Worm (Caenorhabditis elegans) whole organism, late embryonic: Measurements from ENCODE around the gene D2062.13.
A peak's percentile ranks its signal among the peaks of the same experiment; 100 is the strongest.
"Not testable (repeated sequence)": the region's sequence is repeated elsewhere in the genome, so short reads cannot be mapped to it uniquely, and the experiment has no call there.

Experiments
- C38D4.7 ChIP-seq: fragments of 200-800 bp; sonication (Bioruptor generic); optimal IDR thresholded peaks from 2 replicates; lab custom pipeline; 2018; ENCODE audit warnings: mild to moderate bottlenecking, missing genetic modification characterization, moderate library complexity, missing compliant biosample characterization
- K02D7.2 ChIP-seq: sonication (generic microtip); optimal IDR thresholded peaks from 2 replicates; lab custom pipeline; 2017; ENCODE audit warnings: mild to moderate bottlenecking, missing genetic modification characterization, missing compliant biosample characterization
- K09A11.1 ChIP-seq: sonication (generic microtip); optimal IDR thresholded peaks from 2 replicates; lab custom pipeline; 2017; ENCODE audit warnings: antibody characterized with exemption, mild to moderate bottlenecking, missing genetic modification characterization, missing compliant biosample characterization; ENCODE audit not compliant: insufficient read depth
- Y22D7AL.16 ChIP-seq: sonication (generic microtip); optimal IDR thresholded peaks from 2 replicates; lab custom pipeline; 2016; ENCODE audit warnings: missing genetic modification characterization, missing compliant biosample characterization
- ahr-1 ChIP-seq: sonication (generic microtip); optimal IDR thresholded peaks from 2 replicates; lab custom pipeline; 2016; ENCODE audit warnings: missing genetic modification characterization, missing compliant biosample characterization
- ceh-14 ChIP-seq: sonication (generic microtip); optimal IDR thresholded peaks from 2 replicates; lab custom pipeline; 2016; ENCODE audit warnings: missing genotype, missing genetic modification characterization, missing compliant biosample characterization
- ceh-2 ChIP-seq: sonication (generic microtip); optimal IDR thresholded peaks from 2 replicates; lab custom pipeline; 2016; ENCODE audit warnings: missing genotype, missing genetic modification characterization, missing compliant biosample characterization
- ceh-31 ChIP-seq: sonication (generic microtip); optimal IDR thresholded peaks from 2 replicates; lab custom pipeline; 2016; ENCODE audit warnings: missing genetic modification characterization, missing compliant biosample characterization
- ceh-34 ChIP-seq: sonication (generic microtip); optimal IDR thresholded peaks from 2 replicates; lab custom pipeline; 2016; ENCODE audit warnings: mild to moderate bottlenecking, missing genetic modification characterization, missing compliant biosample characterization
- ceh-45 ChIP-seq: fragments of 200-800 bp; sonication (Bioruptor generic); IDR thresholded peaks from 2 replicates; pipeline ENCODE4 v1.3.6; 2022; ENCODE audit warnings: missing genetic modification reagents, missing genetic modification characterization, missing compliant biosample characterization
- ceh-6 ChIP-seq: fragments of 200-800 bp; sonication (Bioruptor generic); optimal IDR thresholded peaks from 2 replicates; lab custom pipeline; 2018; ENCODE audit warnings: mild to moderate bottlenecking, missing genetic modification characterization, missing compliant biosample characterization
- ceh-9 ChIP-seq: sonication (generic microtip); optimal IDR thresholded peaks from 2 replicates; lab custom pipeline; 2016; ENCODE audit warnings: mild to moderate bottlenecking, missing genetic modification characterization, inconsistent platforms, missing compliant biosample characterization
- dve-1 ChIP-seq: sonication (generic microtip); optimal IDR thresholded peaks from 2 replicates; lab custom pipeline; 2017; ENCODE audit warnings: antibody characterized with exemption, mild to moderate bottlenecking, missing genetic modification characterization, missing compliant biosample characterization
- elt-2 ChIP-seq: sonication (generic microtip); optimal IDR thresholded peaks from 2 replicates; lab custom pipeline; 2016; ENCODE audit warnings: missing genetic modification reagents, missing genetic modification characterization, missing compliant biosample characterization
- ets-4 ChIP-seq: sonication (generic microtip); optimal IDR thresholded peaks from 2 replicates; lab custom pipeline; 2016; ENCODE audit warnings: missing genetic modification characterization, missing compliant biosample characterization
- fax-1 ChIP-seq: sonication (generic microtip); optimal IDR thresholded peaks from 2 replicates; lab custom pipeline; 2016; ENCODE audit warnings: missing genotype, missing genetic modification characterization, missing compliant biosample characterization
- fkh-10 ChIP-seq: fragments of 150-350 bp; optimal IDR thresholded peaks from 2 replicates; lab custom pipeline; 2014; ENCODE audit warnings: missing biosample characterization, missing genetic modification reagents, missing genetic modification characterization
- fkh-6 ChIP-seq: sonication (generic microtip); optimal IDR thresholded peaks from 2 replicates; lab custom pipeline; 2016; ENCODE audit warnings: missing genetic modification characterization, missing compliant biosample characterization
- hlh-8 ChIP-seq: sonication (generic microtip); optimal IDR thresholded peaks from 2 replicates; lab custom pipeline; 2016; ENCODE audit warnings: missing genotype, missing genetic modification characterization, missing compliant biosample characterization
- madf-2 ChIP-seq: sonication (generic microtip); optimal IDR thresholded peaks from 2 replicates; lab custom pipeline; 2017; ENCODE audit warnings: missing genetic modification characterization, missing compliant biosample characterization
- npax-4 ChIP-seq: sonication (generic microtip); optimal IDR thresholded peaks from 2 replicates; lab custom pipeline; 2016; ENCODE audit warnings: missing genetic modification characterization, missing compliant biosample characterization
- odd-2 ChIP-seq: sonication (generic microtip); optimal IDR thresholded peaks from 2 replicates; lab custom pipeline; 2017; ENCODE audit warnings: antibody characterized with exemption, mild to moderate bottlenecking, missing genetic modification characterization, missing compliant biosample characterization
- pat-9 ChIP-seq: fragments of 200-800 bp; sonication (Bioruptor generic); optimal IDR thresholded peaks from 2 replicates; lab custom pipeline; 2018; ENCODE audit warnings: mild to moderate bottlenecking, missing genetic modification characterization, moderate library complexity, missing compliant biosample characterization
- pros-1 ChIP-seq: fragments of 150-350 bp; optimal IDR thresholded peaks from 2 replicates; lab custom pipeline; 2014; ENCODE audit warnings: missing biosample characterization, missing genetic modification reagents, missing genetic modification characterization
- sdc-2 ChIP-seq: sonication (generic microtip); optimal IDR thresholded peaks from 2 replicates; lab custom pipeline; 2016; ENCODE audit warnings: missing genotype, missing genetic modification characterization, missing compliant biosample characterization
- sox-2 ChIP-seq: fragments of 200-800 bp; sonication (Bioruptor generic); IDR thresholded peaks from 2 replicates; pipeline ENCODE4 v1.3.6; 2022; ENCODE audit warnings: missing genetic modification reagents, missing genetic modification characterization, missing compliant biosample characterization
- sox-4 ChIP-seq: sonication (generic microtip); optimal IDR thresholded peaks from 2 replicates; lab custom pipeline; 2017; ENCODE audit warnings: mild to moderate bottlenecking, missing genetic modification characterization, inconsistent platforms, missing compliant biosample characterization
- syd-9 ChIP-seq: sonication (generic microtip); optimal IDR thresholded peaks from 2 replicates; lab custom pipeline; 2016; ENCODE audit warnings: mild to moderate bottlenecking, missing genetic modification characterization, moderate library complexity, missing compliant biosample characterization
- tbx-2 ChIP-seq: sonication (generic microtip); optimal IDR thresholded peaks from 2 replicates; lab custom pipeline; 2016; ENCODE audit warnings: missing genetic modification characterization, missing compliant biosample characterization
- unc-42 ChIP-seq: sonication (generic microtip); optimal IDR thresholded peaks from 2 replicates; lab custom pipeline; 2016; ENCODE audit warnings: missing genotype, missing genetic modification characterization, missing compliant biosample characterization
- unc-55 ChIP-seq: sonication (generic microtip); optimal IDR thresholded peaks from 2 replicates; lab custom pipeline; 2017; ENCODE audit warnings: missing biosample characterization, missing genetic modification reagents, missing genetic modification characterization
- zip-5 ChIP-seq: sonication (generic microtip); optimal IDR thresholded peaks from 2 replicates; lab custom pipeline; 2016; ENCODE audit warnings: missing genetic modification characterization, missing compliant biosample characterization
- ztf-16 ChIP-seq: sonication (generic microtip); optimal IDR thresholded peaks from 2 replicates; lab custom pipeline; 2017; ENCODE audit warnings: missing genetic modification characterization, missing compliant biosample characterization

The D2062.13 gene

DNA sequence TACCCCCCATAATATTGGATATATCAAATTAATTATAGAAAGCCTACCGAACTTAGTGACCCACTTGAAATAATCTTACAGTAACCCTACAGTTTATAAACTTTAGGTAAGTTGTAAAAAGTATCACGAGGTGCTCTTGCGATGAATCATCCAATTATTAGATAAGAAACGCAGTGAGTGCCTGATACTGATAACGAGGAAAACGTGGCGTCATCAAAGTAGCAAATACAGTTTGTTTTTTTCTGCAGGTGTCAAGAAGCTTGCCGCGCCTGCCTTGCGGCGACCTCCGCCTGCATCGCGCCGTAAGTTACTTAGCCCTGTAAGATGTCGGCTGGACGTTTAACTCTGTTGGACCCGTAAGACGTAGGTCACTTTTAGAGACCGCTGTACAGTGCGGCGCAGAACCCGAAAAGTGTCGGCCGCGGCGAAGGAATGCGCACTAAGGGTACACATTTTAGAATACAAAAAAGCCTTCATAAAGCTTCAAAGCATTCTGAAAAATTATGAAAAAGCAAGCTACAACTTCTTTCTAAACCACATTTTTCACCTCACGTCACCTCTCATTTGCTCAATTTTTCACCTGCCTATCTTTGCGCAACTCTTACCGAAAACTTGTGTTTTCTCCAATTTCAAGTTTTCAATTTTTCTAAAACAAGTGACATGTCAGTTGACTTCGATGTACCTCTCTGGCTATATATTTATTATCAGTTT lies 2.0 kb upstream of the D2062.13 start, which contains the start of gene sri-38:
Gene sri-38 (plus strand): TSS at position 661 of the 711 bp plus-strand sequence.
- TF ChIP-seq ceh-14 (tag; lab: Kevin White, UChicago), result no peak
- peak; percentile 86 for TF ChIP-seq elt-2 (tag; lab: Kevin White, UChicago)
- no peak for TF ChIP-seq zip-5 (tag; lab: Kevin White, UChicago)
- no peak for TF ChIP-seq dve-1

ce11 chrII:2611009-2611408 lies 1.4 kb upstream of the D2062.13 start:
- TF ChIP-seq dve-1, result peak; percentile 56
- TF ChIP-seq unc-55, result no peak
- TF ChIP-seq, all 69 proteins: peak for 1

DNA sequence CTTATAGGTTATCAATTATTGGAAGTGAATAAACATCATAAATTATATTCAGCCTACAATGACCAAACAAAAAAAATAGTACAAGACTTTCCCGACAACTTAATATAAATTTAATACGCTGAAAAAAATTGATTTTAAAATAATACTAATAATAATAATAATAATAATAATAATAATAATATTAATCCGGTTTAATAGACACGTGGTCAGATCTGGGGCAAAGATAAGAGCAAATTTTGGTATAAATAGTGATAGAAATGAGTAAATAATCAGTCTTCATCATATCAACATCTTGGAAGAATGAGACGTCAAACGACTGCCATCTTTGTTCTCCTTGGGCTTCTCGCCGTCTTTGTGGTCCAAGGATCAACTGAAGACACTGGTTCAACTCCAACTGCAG lies 4.3 kb downstream of the D2062.13 start, which contains the start of gene msrp-5:
Gene msrp-5 (plus strand): TSS at position 301 of the 400 bp plus-strand sequence.
- not testable (repeated sequence) for TF ChIP-seq ceh-6 (GFP tag; lab: Kevin White, UChicago); sdc-2 (tag; lab: Kevin White, UChicago); odd-2 (tag; lab: Kevin White, UChicago)

DNA sequence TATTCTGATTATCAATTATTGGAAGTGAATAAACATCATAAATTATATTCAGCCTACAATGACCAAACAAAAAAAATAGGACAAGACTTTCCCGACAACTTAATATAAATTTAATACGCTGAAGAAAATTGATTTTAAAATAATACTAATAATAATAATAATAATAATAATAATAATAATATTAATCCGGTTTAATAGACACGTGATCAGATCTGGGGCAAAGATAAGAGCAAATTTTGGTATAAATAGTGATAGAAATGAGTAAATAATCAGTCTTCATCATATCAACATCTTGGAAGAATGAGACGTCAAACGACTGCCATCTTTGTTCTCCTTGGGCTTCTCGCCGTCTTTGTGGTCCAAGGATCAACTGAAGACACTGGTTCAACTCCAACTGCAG lies 6.8 kb downstream of the D2062.13 start, which contains the start of gene msrp-6:
Gene msrp-6 (plus strand): TSS at position 301 of the 400 bp plus-strand sequence.
- not testable (repeated sequence) for TF ChIP-seq ceh-34; elt-2 (tag; lab: Kevin White, UChicago); ahr-1 (tag; lab: Kevin White, UChicago)

DNA sequence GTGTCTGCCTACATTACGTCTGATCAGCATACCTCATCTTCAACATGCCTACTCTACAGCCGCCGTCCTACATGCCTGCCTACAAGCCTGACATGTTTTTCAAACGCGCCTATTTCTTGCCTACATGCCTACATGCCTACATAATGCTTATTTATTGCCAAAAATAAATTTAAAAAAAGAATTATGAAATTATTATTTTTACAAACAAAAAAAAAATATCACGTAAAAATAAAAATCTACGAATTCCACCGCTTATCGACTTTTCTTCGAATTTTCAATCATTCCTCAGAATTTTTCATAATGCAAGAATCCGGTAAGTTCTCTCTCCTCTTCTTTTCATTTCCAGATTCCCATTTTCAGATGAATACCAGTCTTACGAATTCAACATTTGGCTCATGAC lies 10.1 kb downstream of the D2062.13 start, which contains the start of gene D2062.5:
Gene D2062.5 (plus strand): TSS at position 301 of the 400 bp plus-strand sequence.
- TF ChIP-seq syd-9 (no peak), odd-2 (tag; lab: Kevin White, UChicago) (no peak), K02D7.2 (tag; lab: Kevin White, UChicago) (no peak), K09A11.1 (no peak), madf-2 (no peak), fax-1 (no peak), ceh-2 (tag; lab: Kevin White, UChicago) (no peak), sox-2 (GFP tag; lab: Robert Waterston, UW) (no peak), ceh-31 (tag; lab: Kevin White, UChicago) (no peak)
- TF ChIP-seq, all 69 proteins: peak for 0

DNA sequence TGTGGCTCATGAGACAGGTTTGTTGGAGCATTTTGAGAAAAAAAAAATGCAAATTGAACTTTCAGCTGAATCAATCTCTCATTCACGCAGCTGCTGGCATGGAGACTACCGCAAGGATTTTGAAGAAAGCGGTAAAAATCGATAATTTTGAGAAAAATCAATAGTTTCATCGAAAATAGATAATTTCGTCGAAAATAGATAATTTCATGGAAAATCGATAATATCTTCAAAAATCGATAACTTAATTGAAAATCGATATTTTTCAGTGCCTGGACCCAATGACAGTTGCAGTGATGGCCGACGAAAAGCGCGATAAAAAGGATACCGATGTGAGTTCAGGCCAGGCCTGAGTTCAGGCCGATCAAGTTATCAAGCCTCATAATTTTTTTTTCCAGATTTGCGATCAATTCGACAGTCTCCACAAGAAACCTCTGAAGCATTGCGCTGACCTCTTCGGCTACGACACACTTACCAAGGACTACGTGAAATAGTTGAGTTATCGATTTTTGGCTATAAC lies 10.6 kb downstream of the D2062.13 start, which contains the start of gene D2062.4:
Gene D2062.4 (plus strand): TSS at position 467 of the 517 bp plus-strand sequence.
- not testable (repeated sequence) for TF ChIP-seq ceh-9; ceh-45 (GFP tag; lab: Robert Waterston, UW); ztf-16 (tag; lab: Kevin White, UChicago)

DNA sequence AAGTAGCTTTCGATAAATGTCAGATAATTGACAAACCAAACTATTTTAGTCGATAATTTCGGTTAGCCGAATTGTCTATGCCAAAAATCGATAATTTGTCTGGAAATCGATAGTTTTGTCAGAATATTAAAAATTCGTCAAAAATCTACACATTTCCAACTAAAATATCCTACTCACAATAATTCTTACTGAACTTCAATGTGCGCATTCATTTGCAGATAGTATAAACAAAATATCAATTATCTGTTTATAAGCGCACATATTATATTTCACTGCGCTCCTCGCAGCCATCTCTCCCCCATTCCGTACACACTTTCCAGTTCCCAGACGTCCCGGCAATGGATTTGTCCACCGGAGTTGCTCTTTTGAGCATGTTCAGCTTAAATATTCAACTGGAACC lies 12.4 kb downstream of the D2062.13 start, which contains the start of gene lgc-28:
Gene lgc-28 (plus strand): TSS at position 301 of the 400 bp plus-strand sequence.
- TF ChIP-seq npax-4 (tag; lab: Kevin White, UChicago), result no peak
- TF ChIP-seq fkh-6 (tag; lab: Kevin White, UChicago), result no peak
- no peak for TF ChIP-seq ceh-14 (tag; lab: Kevin White, UChicago)
- TF ChIP-seq unc-42 (tag; lab: Kevin White, UChicago), result no peak
- no peak for TF ChIP-seq tbx-2
- no peak for TF ChIP-seq sox-4
- TF ChIP-seq C38D4.7 (GFP tag; lab: Kevin White, UChicago), result no peak
- no peak for TF ChIP-seq Y22D7AL.16
- TF ChIP-seq elt-2 (tag; lab: Kevin White, UChicago), result no peak
- no peak for TF ChIP-seq ets-4 (tag; lab: Kevin White, UChicago)
- TF ChIP-seq hlh-8 (tag; lab: Kevin White, UChicago), result no peak
- TF ChIP-seq pros-1 (tag; lab: Kevin White, UChicago), result no peak
- TF ChIP-seq pat-9 (tag; lab: Kevin White, UChicago), result no peak
- no peak for TF ChIP-seq ahr-1 (tag; lab: Kevin White, UChicago)
- no peak for TF ChIP-seq fkh-10 (GFP tag; lab: Kevin White, UChicago)
